Worm (Caenorhabditis elegans) whole organism, young adult: Measurements from ENCODE around the gene sup-26.

Source experiments
- F33H1.4 ChIP-seq: fragments of 200-800 bp; sonication (Bioruptor generic); IDR thresholded peaks from 2 replicates; pipeline ENCODE4 v1.3.6; 2022; ENCODE audit warnings: missing genetic modification reagents, missing genetic modification characterization, missing compliant biosample characterization
- F49E8.2 ChIP-seq: sonication (generic microtip); optimal IDR thresholded peaks from 3 replicates; lab custom pipeline; 2017; ENCODE audit warnings: missing genetic modification characterization, mild to moderate bottlenecking, missing compliant biosample characterization, antibody characterized with exemption, moderate library complexity; ENCODE audit not compliant: insufficient read depth
- F57A8.1 ChIP-seq: fragments of 200-800 bp; sonication (Bioruptor generic); optimal IDR thresholded peaks from 2 replicates; lab custom pipeline; 2018; ENCODE audit warnings: mild to moderate bottlenecking, missing genetic modification characterization, moderate library complexity, missing compliant biosample characterization
- ama-1 ChIP-seq, 3 experiments: fragments of 150-350 bp in 1 of 3; sonication (generic microtip) in 2 of 3; optimal IDR thresholded peaks; 2 replicates each; lab custom pipeline; 2014 to 2018; ENCODE audit warnings: missing biosample characterization in 2 of 3, missing genetic modification characterization in 2 of 3, missing genetic modification reagents in 2 of 3
- atf-7 ChIP-seq: sonication (generic microtip); optimal IDR thresholded peaks from 2 replicates; lab custom pipeline; 2017; ENCODE audit warnings: mild to moderate bottlenecking, missing genetic modification characterization, missing compliant biosample characterization
- ceh-40 ChIP-seq: fragments of 200-800 bp; sonication (Bioruptor generic); IDR thresholded peaks from 2 replicates; pipeline ENCODE4 v1.3.6; 2022; ENCODE audit warnings: missing genetic modification characterization, missing compliant biosample characterization
- lin-35 ChIP-seq, 3 experiments: fragments of 150-350 bp in 2 of 3; sonication (generic microtip) in 1 of 3; optimal IDR thresholded peaks; 2 replicates each; lab custom pipeline; 2014 to 2018; ENCODE audit warnings: missing biosample characterization in 3 of 3, missing genetic modification characterization in 3 of 3, missing genetic modification reagents in 3 of 3
- nfyb-1 ChIP-seq: fragments of 200-800 bp; sonication (Bioruptor generic); IDR thresholded peaks from 2 replicates; pipeline ENCODE4 v1.3.6; 2022; ENCODE audit warnings: missing genetic modification reagents, missing genetic modification characterization, missing compliant biosample characterization
- pha-4 ChIP-seq: fragments of 150-350 bp; sonication (generic microtip); optimal IDR thresholded peaks from 2 replicates; lab custom pipeline; 2014; ENCODE audit warnings: missing biosample characterization, missing genetic modification reagents, missing genetic modification characterization
- snpc-4 ChIP-seq, 5 experiments: fragments of 150-350 bp in 1 of 5; sonication (generic microtip) in 4 of 5; optimal IDR thresholded peaks; 2 replicates each; lab custom pipeline; 2014 to 2018; ENCODE audit warnings: missing genetic modification characterization in 5 of 5, missing biosample characterization in 3 of 5, antibody characterized with exemption in 2 of 5, mild to moderate bottlenecking in 2 of 5, missing compliant biosample characterization in 2 of 5, missing genotype in 2 of 5, moderate library complexity in 2 of 5, missing genetic modification reagents in 1 of 5
- tlf-1 ChIP-seq: fragments of 200-800 bp; sonication (Bioruptor generic); optimal IDR thresholded peaks from 2 replicates; lab custom pipeline; 2018; ENCODE audit warnings: mild to moderate bottlenecking, missing genetic modification characterization, missing compliant biosample characterization
- ztf-26 ChIP-seq: sonication (generic microtip); optimal IDR thresholded peaks from 2 replicates; lab custom pipeline; 2017; ENCODE audit warnings: missing genetic modification characterization, missing compliant biosample characterization
- ztf-28 ChIP-seq: fragments of 200-800 bp; sonication (Bioruptor generic); IDR thresholded peaks from 2 replicates; pipeline ENCODE4 v1.3.6; 2022; ENCODE audit warnings: missing genetic modification reagents, missing genetic modification characterization, missing compliant biosample characterization

ce11 chrIII:4242225-4242862 lies 37.7 kb downstream of the sup-26 start, which contains the start of gene F43C1.7:
- no peak for TF ChIP-seq ama-1 (optimal IDR thresholded peaks at IDR 0.05; lab: Kevin White, UChicago)
- no peak for TF ChIP-seq ama-1 (GFP tag; optimal IDR thresholded peaks at IDR 0.05; lab: Kevin White, UChicago)
- no peak for TF ChIP-seq F49E8.2 (tag; lab: Kevin White, UChicago)
- no peak for TF ChIP-seq nfyb-1
- TF ChIP-seq tlf-1 (GFP tag; lab: Kevin White, UChicago) = no peak
- TF ChIP-seq pha-4 = no peak
- no peak for TF ChIP-seq ceh-40 (GFP tag; lab: Robert Waterston, UW)
- no peak for TF ChIP-seq snpc-4 (GFP tag; optimal IDR thresholded peaks at IDR 0.05; lab: Kevin White, UChicago)
- TF ChIP-seq snpc-4 (tag; optimal IDR thresholded peaks at IDR 0.05; lab: Kevin White, UChicago) = no peak
- no peak for TF ChIP-seq atf-7 (tag; lab: Kevin White, UChicago)
- no peak for TF ChIP-seq F57A8.1
- TF ChIP-seq ztf-26 (tag; lab: Kevin White, UChicago) = no peak
- no peak for TF ChIP-seq F33H1.4 (GFP tag; lab: Robert Waterston, UW)
- no peak for TF ChIP-seq lin-35 (GFP tag; optimal IDR thresholded peaks at IDR 0.05; lab: Kevin White, UChicago)
- TF ChIP-seq ztf-28 (GFP tag; lab: Robert Waterston, UW) = no peak
